Worm (Caenorhabditis elegans) whole organism, late embryonic: ENCODE results near the gene cyn-16.

Experiments used
- C08G9.2 ChIP-seq: sonication (generic microtip); optimal IDR thresholded peaks from 2 replicates; lab custom pipeline; 2016; ENCODE audit warnings: mild to moderate bottlenecking, missing genetic modification characterization, moderate library complexity, missing compliant biosample characterization
- ama-1 ChIP-seq: fragments of 150-350 bp; optimal IDR thresholded peaks from 2 replicates; lab custom pipeline; 2014
- ceh-18 ChIP-seq: sonication (generic microtip); optimal IDR thresholded peaks from 2 replicates; lab custom pipeline; 2016; ENCODE audit warnings: missing genetic modification characterization, missing compliant biosample characterization
- che-1 ChIP-seq: sonication (generic microtip); optimal IDR thresholded peaks from 2 replicates; lab custom pipeline; 2016; ENCODE audit warnings: mild to moderate bottlenecking, missing genetic modification characterization, missing compliant biosample characterization
- dve-1 ChIP-seq: sonication (generic microtip); optimal IDR thresholded peaks from 2 replicates; lab custom pipeline; 2017; ENCODE audit warnings: antibody characterized with exemption, mild to moderate bottlenecking, missing genetic modification characterization, missing compliant biosample characterization
- ets-4 ChIP-seq: sonication (generic microtip); optimal IDR thresholded peaks from 2 replicates; lab custom pipeline; 2016; ENCODE audit warnings: missing genetic modification characterization, missing compliant biosample characterization
- eyg-1 ChIP-seq: sonication (generic microtip); optimal IDR thresholded peaks from 2 replicates; lab custom pipeline; 2016; ENCODE audit warnings: missing genotype, missing genetic modification characterization, missing compliant biosample characterization
- hlh-6 ChIP-seq: sonication (generic microtip); optimal IDR thresholded peaks from 2 replicates; lab custom pipeline; 2016; ENCODE audit warnings: missing genotype, missing genetic modification characterization, missing compliant biosample characterization
- pha-2 ChIP-seq: sonication (generic microtip); optimal IDR thresholded peaks from 2 replicates; lab custom pipeline; 2017; ENCODE audit warnings: mild to moderate bottlenecking, missing genetic modification characterization, missing compliant biosample characterization
- unc-3 ChIP-seq, 2 experiments: fragments of 200-800 bp in 1 of 2; sonication (Bioruptor generic) in 1 of 2; sonication (generic microtip) in 1 of 2; conservative IDR thresholded peaks in 1 of 2; optimal IDR thresholded peaks in 1 of 2; 2 replicates each; pipeline versions ENCODE4 v1.3.6 to Lab custom; 2016 to 2022; ENCODE audit warnings: missing compliant biosample characterization in 2 of 2, missing genetic modification characterization in 2 of 2, missing genetic modification reagents in 1 of 2
- unc-86 ChIP-seq: sonication (generic microtip); optimal IDR thresholded peaks from 2 replicates; lab custom pipeline; 2016; ENCODE audit warnings: missing genetic modification characterization, missing compliant biosample characterization
- zip-5 ChIP-seq: sonication (generic microtip); optimal IDR thresholded peaks from 2 replicates; lab custom pipeline; 2016; ENCODE audit warnings: missing genetic modification characterization, missing compliant biosample characterization

ce11 chrII:12062521-12062920, 26.0 kb upstream of the cyn-16 start, which contains the start of gene arrd-7:
- TF ChIP-seq zip-5 (tag; lab: Kevin White, UChicago) = no peak
- TF ChIP-seq ceh-18 (tag; lab: Kevin White, UChicago) = no peak
- no peak for TF ChIP-seq unc-86 (tag; lab: Kevin White, UChicago)
- no peak for TF ChIP-seq unc-3 (GFP tag; conservative IDR thresholded peaks at IDR 0.05; lab: Robert Waterston, UW)
- TF ChIP-seq unc-3 (tag; optimal IDR thresholded peaks at IDR 0.05; lab: Kevin White, UChicago) = no peak
- TF ChIP-seq C08G9.2 (tag; lab: Kevin White, UChicago) = no peak
- TF ChIP-seq ama-1 = no peak
- TF ChIP-seq eyg-1 (tag; lab: Kevin White, UChicago) = no peak
- no peak for TF ChIP-seq pha-2
- no peak for TF ChIP-seq hlh-6 (tag; lab: Kevin White, UChicago)
- no peak for TF ChIP-seq che-1 (tag; lab: Kevin White, UChicago)
- TF ChIP-seq dve-1 (tag; lab: Kevin White, UChicago) = no peak
- no peak for TF ChIP-seq ets-4 (tag; lab: Kevin White, UChicago)
